Worm (Caenorhabditis elegans) whole organism, L3 larva: ENCODE data around the gene F58A6.1.

Source experiments
- R02D3.7 ChIP-seq: fragments of 150-350 bp; optimal IDR thresholded peaks from 2 replicates; lab custom pipeline; 2014; ENCODE audit warnings: missing biosample characterization, missing genetic modification characterization
- aly-2 ChIP-seq: fragments of 150-350 bp; optimal IDR thresholded peaks from 2 replicates; lab custom pipeline; 2014; ENCODE audit warnings: missing biosample characterization, missing genetic modification characterization
- ceh-28 ChIP-seq: fragments of 150-350 bp; optimal IDR thresholded peaks from 2 replicates; lab custom pipeline; 2014; ENCODE audit warnings: missing biosample characterization, missing genetic modification reagents, missing genetic modification characterization
- ceh-82 ChIP-seq: fragments of 150-350 bp; optimal IDR thresholded peaks from 2 replicates; lab custom pipeline; 2014; ENCODE audit warnings: missing biosample characterization, missing genetic modification characterization
- daf-12 ChIP-seq: fragments of 150-350 bp; optimal IDR thresholded peaks from 2 replicates; lab custom pipeline; 2014; ENCODE audit warnings: missing biosample characterization, missing genetic modification reagents, missing genetic modification characterization
- elt-3 ChIP-seq, 3 experiments: fragments of 150-350 bp in 1 of 3; sonication (generic microtip) in 2 of 3; optimal IDR thresholded peaks; 2 replicates in 2 of 3; 4 replicates in 1 of 3; lab custom pipeline; 2014 to 2017; ENCODE audit warnings: missing biosample characterization in 3 of 3, missing genetic modification characterization in 3 of 3
- lin-39 ChIP-seq: fragments of 150-350 bp; optimal IDR thresholded peaks from 2 replicates; lab custom pipeline; 2018; ENCODE audit warnings: missing biosample characterization, missing genetic modification reagents, missing genetic modification characterization
- nhr-12 ChIP-seq: fragments of 150-350 bp; optimal IDR thresholded peaks from 2 replicates; lab custom pipeline; 2014; ENCODE audit warnings: missing biosample characterization, missing genetic modification characterization
- nhr-237 ChIP-seq: fragments of 150-350 bp; optimal IDR thresholded peaks from 2 replicates; lab custom pipeline; 2014; ENCODE audit warnings: missing biosample characterization, missing genetic modification characterization
- skn-1 ChIP-seq: fragments of 150-350 bp; optimal IDR thresholded peaks from 2 replicates; lab custom pipeline; 2014; ENCODE audit warnings: missing biosample characterization, missing genetic modification characterization
- unc-39 ChIP-seq: sonication (generic microtip); optimal IDR thresholded peaks from 4 replicates; lab custom pipeline; 2017; ENCODE audit warnings: missing biosample characterization, missing genetic modification characterization
- ztf-4 ChIP-seq: fragments of 150-350 bp; optimal IDR thresholded peaks from 2 replicates; lab custom pipeline; 2014; ENCODE audit warnings: missing biosample characterization, missing genetic modification characterization

- no peak for TF ChIP-seq ztf-4 (tag; lab: Kevin White, UChicago)
- no peak for TF ChIP-seq R02D3.7
- no peak for TF ChIP-seq unc-39 (tag; lab: Kevin White, UChicago)
- TF ChIP-seq elt-3 (tag; optimal IDR thresholded peaks at IDR 0.05; lab: Kevin White, UChicago): no peak
- no peak for TF ChIP-seq aly-2 (tag; lab: Kevin White, UChicago)
- no peak for TF ChIP-seq skn-1
- TF ChIP-seq nhr-237 (tag; lab: Kevin White, UChicago): no peak
- TF ChIP-seq daf-12 (tag; lab: Kevin White, UChicago): no peak
- no peak for TF ChIP-seq ceh-82 (tag; lab: Kevin White, UChicago)
- TF ChIP-seq ceh-28 (tag; lab: Kevin White, UChicago): no peak
- no peak for TF ChIP-seq lin-39 (tag; lab: Kevin White, UChicago)
- no peak for TF ChIP-seq nhr-12 (tag; lab: Kevin White, UChicago)
Observed at ce11 chrII:5187934-5188333, 45.2 kb downstream of the F58A6.1 start.
